Worm (Caenorhabditis elegans) whole organism, L4 larva: ENCODE measurements around the gene F39G3.4.

Experiments
- D1046.2 ChIP-seq: fragments of 200-800 bp; sonication (Bioruptor generic); IDR thresholded peaks from 2 replicates; pipeline ENCODE4 v1.3.6; 2022; ENCODE audit warnings: missing genetic modification characterization, missing compliant biosample characterization
- F49E8.2 ChIP-seq: sonication (generic microtip); optimal IDR thresholded peaks from 2 replicates; lab custom pipeline; 2016; ENCODE audit warnings: missing compliant biosample characterization, mild to moderate bottlenecking, missing genetic modification characterization, borderline replicate concordance
- ces-1 ChIP-seq: fragments of 150-350 bp; sonication (generic microtip); optimal IDR thresholded peaks from 4 replicates; lab custom pipeline; 2014; ENCODE audit warnings: missing biosample characterization, missing genetic modification reagents, missing genetic modification characterization
- hlh-11 ChIP-seq: fragments of 200-800 bp; sonication (Bioruptor generic); optimal IDR thresholded peaks from 2 replicates; lab custom pipeline; 2018; ENCODE audit warnings: mild to moderate bottlenecking, missing genetic modification characterization, missing compliant biosample characterization
- mdl-1 ChIP-seq, 2 experiments: fragments of 150-350 bp in 1 of 2; sonication (generic microtip) in 1 of 2; optimal IDR thresholded peaks; 2 replicates each; lab custom pipeline; 2014 to 2017; ENCODE audit warnings: missing biosample characterization in 2 of 2, missing genetic modification characterization in 2 of 2
- nhr-28 ChIP-seq: fragments of 150-350 bp; optimal IDR thresholded peaks from 2 replicates; lab custom pipeline; 2014; ENCODE audit warnings: missing biosample characterization, missing genetic modification characterization
- nhr-76 ChIP-seq: fragments of 150-350 bp; optimal IDR thresholded peaks from 2 replicates; lab custom pipeline; 2014; ENCODE audit warnings: missing biosample characterization, missing genetic modification characterization
- pha-4 ChIP-seq, 2 experiments: fragments of 150-350 bp in 1 of 2; fragments of 200-800 bp in 1 of 2; sonication (Bioruptor generic) in 1 of 2; IDR thresholded peaks in 1 of 2; optimal IDR thresholded peaks in 1 of 2; 2 replicates each; pipeline versions ENCODE4 v1.3.6 to Lab custom; 2014 to 2022; ENCODE audit warnings: missing genetic modification characterization in 2 of 2, missing genetic modification reagents in 2 of 2, missing biosample characterization in 1 of 2, missing compliant biosample characterization in 1 of 2
- unc-130 ChIP-seq: sonication (generic microtip); optimal IDR thresholded peaks from 2 replicates; lab custom pipeline; 2016; ENCODE audit warnings: missing genetic modification reagents, missing genetic modification characterization, missing compliant biosample characterization

DNA sequence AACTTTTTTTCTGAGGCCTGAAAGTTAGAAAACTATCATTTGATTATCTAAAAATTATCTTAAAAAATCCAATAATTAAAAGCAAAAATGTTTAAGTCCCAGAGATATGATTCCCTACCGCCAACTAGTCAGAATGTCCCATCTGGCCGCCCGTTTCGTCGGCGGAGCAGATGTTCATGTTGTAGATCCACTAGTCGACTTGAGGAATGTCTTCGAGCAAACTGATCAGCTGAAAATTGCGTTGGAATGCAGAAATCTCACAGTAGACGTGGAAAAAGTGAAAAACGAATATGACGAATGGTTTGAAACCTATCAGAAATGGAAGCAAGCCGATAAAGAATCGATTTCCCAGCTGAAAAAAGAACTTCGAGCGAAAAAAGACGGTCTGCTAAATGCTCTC is 35.3 kb upstream of the F39G3.4 start, which contains the start of gene K03B4.1:
- TF ChIP-seq nhr-76 (tag; lab: Kevin White, UChicago) (no peak), F49E8.2 (no peak), pha-4 (GFP tag; IDR thresholded peaks at IDR 0.05; lab: Robert Waterston, UW) (no peak), pha-4 (tag; optimal IDR thresholded peaks at IDR 0.05; lab: Kevin White, UChicago) (no peak), mdl-1 (tag; optimal IDR thresholded peaks at IDR 0.05; lab: Kevin White, UChicago) (no peak), ces-1 (GFP tag; lab: Kevin White, UChicago) (no peak), unc-130 (GFP tag; lab: Kevin White, UChicago) (no peak), nhr-28 (no peak), D1046.2 (GFP tag; lab: Robert Waterston, UW) (no peak), hlh-11 (tag; lab: Kevin White, UChicago) (no peak)
